Worm (Caenorhabditis elegans) whole organism, young adult: ENCODE measurements around the gene catp-2.

Experiments
- B0035.1 ChIP-seq: sonication (generic microtip); optimal IDR thresholded peaks from 2 replicates; lab custom pipeline; 2016; ENCODE audit warnings: missing genetic modification characterization, mild to moderate bottlenecking, missing compliant biosample characterization, missing genotype, missing genetic modification reagents
- B0336.3 ChIP-seq: fragments of 200-800 bp; sonication (Bioruptor generic); IDR thresholded peaks from 2 replicates; pipeline ENCODE4 v1.3.6; 2022; ENCODE audit warnings: missing genetic modification characterization, missing compliant biosample characterization
- D2030.7 ChIP-seq: fragments of 200-800 bp; sonication (Bioruptor generic); IDR thresholded peaks from 2 replicates; pipeline ENCODE4 v1.3.6; 2022; ENCODE audit warnings: missing genetic modification reagents, missing genetic modification characterization, missing compliant biosample characterization
- F49E8.2 ChIP-seq: sonication (generic microtip); optimal IDR thresholded peaks from 3 replicates; lab custom pipeline; 2017; ENCODE audit warnings: missing genetic modification characterization, mild to moderate bottlenecking, missing compliant biosample characterization, antibody characterized with exemption, moderate library complexity; ENCODE audit not compliant: insufficient read depth
- F55B11.4 ChIP-seq: sonication (generic microtip); optimal IDR thresholded peaks from 2 replicates; lab custom pipeline; 2016; ENCODE audit warnings: missing compliant biosample characterization, missing genetic modification characterization, borderline replicate concordance; ENCODE audit not compliant: insufficient read depth
- F57C9.4 ChIP-seq: sonication (generic microtip); optimal IDR thresholded peaks from 2 replicates; lab custom pipeline; 2017; ENCODE audit warnings: mild to moderate bottlenecking, missing genetic modification characterization, missing compliant biosample characterization
- K11D2.4 ChIP-seq: fragments of 200-800 bp; sonication (Bioruptor generic); IDR thresholded peaks from 2 replicates; pipeline ENCODE4 v1.3.6; 2022; ENCODE audit warnings: missing genetic modification reagents, missing genetic modification characterization, missing compliant biosample characterization
- T07F8.4 ChIP-seq: sonication (generic microtip); optimal IDR thresholded peaks from 2 replicates; lab custom pipeline; 2016; ENCODE audit warnings: mild to moderate bottlenecking, missing genetic modification characterization, moderate library complexity, missing compliant biosample characterization
- Y95B8A.8 ChIP-seq: fragments of 200-800 bp; sonication (Bioruptor generic); IDR thresholded peaks from 2 replicates; pipeline ENCODE4 v1.3.6; 2022; ENCODE audit warnings: missing genetic modification reagents, missing genetic modification characterization, missing compliant biosample characterization
- akir-1 ChIP-seq: fragments of 200-800 bp; sonication (Bioruptor generic); optimal IDR thresholded peaks from 2 replicates; lab custom pipeline; 2018; ENCODE audit warnings: mild to moderate bottlenecking, missing genetic modification characterization, moderate library complexity, missing compliant biosample characterization
- bed-2 ChIP-seq: fragments of 200-800 bp; sonication (Bioruptor generic); IDR thresholded peaks from 2 replicates; pipeline ENCODE4 v1.3.6; 2022; ENCODE audit warnings: missing genetic modification reagents, missing genetic modification characterization, missing compliant biosample characterization
- ceh-27 ChIP-seq: fragments of 200-800 bp; sonication (Bioruptor generic); optimal IDR thresholded peaks from 2 replicates; lab custom pipeline; 2018; ENCODE audit warnings: mild to moderate bottlenecking, missing genetic modification characterization, moderate library complexity, missing compliant biosample characterization
- ceh-40 ChIP-seq: fragments of 200-800 bp; sonication (Bioruptor generic); IDR thresholded peaks from 2 replicates; pipeline ENCODE4 v1.3.6; 2022; ENCODE audit warnings: missing genetic modification characterization, missing compliant biosample characterization
- ceh-58 ChIP-seq: fragments of 200-800 bp; sonication (Bioruptor generic); IDR thresholded peaks from 2 replicates; pipeline ENCODE4 v1.3.6; 2022; ENCODE audit warnings: missing genetic modification characterization, missing compliant biosample characterization
- efl-1 ChIP-seq: fragments of 150-350 bp; optimal IDR thresholded peaks from 2 replicates; lab custom pipeline; 2014; ENCODE audit warnings: missing biosample characterization, missing genetic modification reagents, missing genetic modification characterization
- gei-17 ChIP-seq: fragments of 200-800 bp; sonication (Bioruptor generic); optimal IDR thresholded peaks from 2 replicates; lab custom pipeline; 2018; ENCODE audit warnings: mild to moderate bottlenecking, missing genetic modification characterization, missing compliant biosample characterization
- him-1 ChIP-seq: sonication (generic microtip); optimal IDR thresholded peaks from 2 replicates; lab custom pipeline; 2016; ENCODE audit warnings: missing genotype, missing genetic modification reagents, missing genetic modification characterization, missing compliant biosample characterization
- hrde-1 ChIP-seq: sonication (generic microtip); optimal IDR thresholded peaks from 2 replicates; lab custom pipeline; 2016; ENCODE audit warnings: missing genetic modification characterization, mild to moderate bottlenecking, missing compliant biosample characterization, moderate library complexity, missing genotype, missing genetic modification reagents, borderline replicate concordance
- lag-1 ChIP-seq: fragments of 200-800 bp; sonication (Bioruptor generic); IDR thresholded peaks from 2 replicates; pipeline ENCODE4 v1.3.6; 2022; ENCODE audit warnings: missing genetic modification reagents, missing genetic modification characterization, missing compliant biosample characterization
- let-526 ChIP-seq: fragments of 200-800 bp; sonication (Bioruptor generic); IDR thresholded peaks from 2 replicates; pipeline ENCODE4 v1.3.6; 2022; ENCODE audit warnings: missing genetic modification reagents, missing genetic modification characterization, missing compliant biosample characterization
- let-607 ChIP-seq, 2 experiments: fragments of 200-800 bp in 1 of 2; sonication (Bioruptor generic) in 1 of 2; sonication (generic microtip) in 1 of 2; optimal IDR thresholded peaks; 2 replicates each; lab custom pipeline; 2016 to 2018; ENCODE audit warnings: mild to moderate bottlenecking in 2 of 2, missing compliant biosample characterization in 2 of 2, missing genetic modification characterization in 2 of 2, moderate library complexity in 2 of 2, missing genotype in 1 of 2
- lin-54 ChIP-seq: fragments of 200-800 bp; sonication (Bioruptor generic); optimal IDR thresholded peaks from 2 replicates; lab custom pipeline; 2018; ENCODE audit warnings: mild to moderate bottlenecking, missing genetic modification characterization, missing compliant biosample characterization
- lsl-1 ChIP-seq: fragments of 200-800 bp; sonication (Bioruptor generic); optimal IDR thresholded peaks from 2 replicates; lab custom pipeline; 2018; ENCODE audit warnings: mild to moderate bottlenecking, missing genetic modification characterization, moderate library complexity, missing compliant biosample characterization
- lsy-27 ChIP-seq: sonication (generic microtip); optimal IDR thresholded peaks from 2 replicates; lab custom pipeline; 2017; ENCODE audit warnings: missing genetic modification characterization, mild to moderate bottlenecking, missing compliant biosample characterization, antibody characterized with exemption, missing genotype, borderline replicate concordance; ENCODE audit not compliant: insufficient read depth
- mcd-1 ChIP-seq: fragments of 200-800 bp; sonication (Bioruptor generic); IDR thresholded peaks from 2 replicates; pipeline ENCODE4 v1.3.6; 2022; ENCODE audit warnings: missing genetic modification reagents, missing genetic modification characterization, missing compliant biosample characterization
- mel-28 ChIP-seq: sonication (generic microtip); optimal IDR thresholded peaks from 2 replicates; lab custom pipeline; 2016; ENCODE audit warnings: borderline replicate concordance, mild to moderate bottlenecking, missing genetic modification characterization, missing compliant biosample characterization
- nfya-1 ChIP-seq: sonication (generic microtip); optimal IDR thresholded peaks from 2 replicates; lab custom pipeline; 2017; ENCODE audit warnings: antibody characterized with exemption, missing compliant biosample characterization, missing genetic modification characterization, borderline replicate concordance; ENCODE audit not compliant: insufficient read depth
- nfyb-1 ChIP-seq: fragments of 200-800 bp; sonication (Bioruptor generic); IDR thresholded peaks from 2 replicates; pipeline ENCODE4 v1.3.6; 2022; ENCODE audit warnings: missing genetic modification reagents, missing genetic modification characterization, missing compliant biosample characterization
- nhr-120 ChIP-seq: fragments of 200-800 bp; sonication (Bioruptor generic); IDR thresholded peaks from 2 replicates; pipeline ENCODE4 v1.3.6; 2022; ENCODE audit warnings: missing genetic modification characterization, missing compliant biosample characterization
- nhr-80 ChIP-seq: sonication (generic microtip); optimal IDR thresholded peaks from 2 replicates; lab custom pipeline; 2016; ENCODE audit warnings: missing genetic modification characterization, missing compliant biosample characterization
- rec-8 ChIP-seq, 2 experiments: sonication (generic microtip); optimal IDR thresholded peaks; 2 replicates each; lab custom pipeline; 2016; ENCODE audit warnings: mild to moderate bottlenecking in 2 of 2, missing genetic modification characterization in 2 of 2, missing genetic modification reagents in 2 of 2, missing genotype in 2 of 2, missing biosample characterization in 1 of 2, missing compliant biosample characterization in 1 of 2, moderate library complexity in 1 of 2
- snpc-1.3 ChIP-seq: sonication (generic microtip); optimal IDR thresholded peaks from 2 replicates; lab custom pipeline; 2017; ENCODE audit warnings: missing genetic modification characterization, mild to moderate bottlenecking, missing compliant biosample characterization, antibody characterized with exemption, moderate library complexity, missing genotype, missing genetic modification reagents; ENCODE audit not compliant: insufficient read depth
- snpc-3.4 ChIP-seq: sonication (generic microtip); optimal IDR thresholded peaks from 2 replicates; lab custom pipeline; 2017; ENCODE audit warnings: missing genetic modification characterization, mild to moderate bottlenecking, missing compliant biosample characterization, antibody characterized with exemption, moderate library complexity, missing genotype, missing genetic modification reagents
- tbp1 ChIP-seq: fragments of 200-800 bp; sonication (Bioruptor generic); optimal IDR thresholded peaks from 2 replicates; lab custom pipeline; 2018; ENCODE audit warnings: mild to moderate bottlenecking, missing genetic modification characterization, missing compliant biosample characterization
- unc-62 ChIP-seq: fragments of 150-350 bp; optimal IDR thresholded peaks from 2 replicates; lab custom pipeline; 2014; ENCODE audit warnings: missing biosample characterization, missing genetic modification reagents, missing genetic modification characterization
- xnd-1 ChIP-seq: sonication (generic microtip); optimal IDR thresholded peaks from 2 replicates; lab custom pipeline; 2016; ENCODE audit warnings: missing genotype, missing genetic modification reagents, missing genetic modification characterization, missing compliant biosample characterization
- ztf-3 ChIP-seq: fragments of 200-800 bp; sonication (Bioruptor generic); optimal IDR thresholded peaks from 2 replicates; lab custom pipeline; 2018; ENCODE audit warnings: mild to moderate bottlenecking, missing genetic modification characterization, missing compliant biosample characterization

Gene catp-2

DNA sequence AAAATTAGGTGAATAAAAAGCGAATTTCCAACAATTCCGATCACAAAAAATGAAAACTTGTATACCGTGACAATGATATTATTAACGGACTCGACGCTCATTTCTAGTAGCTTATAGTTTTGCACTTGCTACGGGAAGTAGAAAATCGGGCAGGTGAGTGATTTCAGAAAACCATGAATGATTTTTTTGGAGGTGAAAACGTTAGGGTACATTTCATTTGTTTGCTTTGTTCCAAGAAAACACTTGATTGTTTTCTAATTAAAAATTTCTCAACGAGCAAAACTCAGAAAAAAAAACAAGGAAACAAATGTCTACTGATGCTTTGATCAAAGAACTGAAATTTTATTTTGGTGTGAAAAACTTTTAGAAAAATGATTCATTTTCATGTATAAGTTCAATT lies 46.4 kb downstream of the catp-2 start, which contains the start of gene srsx-12 (continued):
- no peak for TF ChIP-seq F55B11.4
- no peak for TF ChIP-seq B0336.3 (GFP tag; lab: Robert Waterston, UW)

DNA sequence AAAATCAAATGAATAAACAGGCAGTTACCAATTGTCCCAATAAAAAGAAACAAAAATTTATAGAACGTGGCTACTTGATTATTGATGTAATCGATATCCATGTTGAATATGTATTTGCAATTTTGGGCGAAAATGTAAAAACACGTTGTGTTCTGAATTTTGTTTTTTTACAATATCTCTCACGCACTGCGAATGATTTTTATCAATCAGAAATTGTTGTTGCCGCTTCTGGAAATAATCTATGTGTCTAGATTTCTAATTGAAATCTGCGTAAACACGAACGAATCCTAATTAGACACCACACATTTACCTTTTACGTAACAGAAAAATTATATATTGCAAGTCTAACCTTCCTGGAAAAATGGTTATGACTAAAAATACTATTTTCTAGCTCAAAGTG lies 48.6 kb downstream of the catp-2 start, which contains the start of gene srsx-13:
TSS of gene srsx-13 (minus strand) at position 101 of the 400 bp plus-strand sequence.
- TF ChIP-seq lag-1 (no peak), hrde-1 (no peak), unc-62 (GFP tag; lab: Kevin White, UChicago) (no peak), nfya-1 (no peak), mcd-1 (GFP tag; lab: Robert Waterston, UW) (no peak), mel-28 (tag; lab: Kevin White, UChicago) (no peak), let-607 (tag; optimal IDR thresholded peaks at IDR 0.05; lab: Kevin White, UChicago) (no peak), tbp1 (GFP tag; lab: Kevin White, UChicago) (no peak), lsl-1 (GFP tag; lab: Kevin White, UChicago) (no peak), K11D2.4 (GFP tag; lab: Robert Waterston, UW) (no peak), ztf-3 (no peak), D2030.7 (GFP tag; lab: Robert Waterston, UW) (no peak), rec-8 (tag; optimal IDR thresholded peaks at IDR 0.05; lab: Kevin White, UChicago) (no peak), lsy-27 (tag; lab: Kevin White, UChicago) (no peak), akir-1 (GFP tag; lab: Kevin White, UChicago) (no peak), nhr-120 (GFP tag; lab: Robert Waterston, UW) (no peak), B0336.3 (GFP tag; lab: Robert Waterston, UW) (no peak), let-526 (no peak), ceh-58 (no peak), him-1 (tag; lab: Kevin White, UChicago) (no peak)

DNA sequence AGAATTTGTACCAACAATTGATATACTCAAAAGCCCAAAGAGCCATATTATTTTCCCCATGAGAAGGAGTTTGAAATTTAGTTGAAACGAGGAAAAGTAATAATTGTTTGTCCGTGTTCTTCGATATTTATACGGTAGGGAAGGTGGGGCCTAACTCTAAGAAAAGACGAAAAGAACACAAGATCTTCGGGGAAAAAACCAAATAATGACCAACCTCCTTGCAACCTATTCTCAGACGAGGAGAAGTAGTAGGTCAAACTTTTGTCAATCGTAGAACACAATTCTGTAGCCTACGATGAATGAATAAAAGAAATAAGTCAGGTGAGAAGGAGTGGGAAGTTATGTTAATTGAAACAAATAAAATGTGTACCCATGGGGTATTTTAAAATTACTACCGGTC lies 52.6 kb downstream of the catp-2 start, which contains the start of gene ncx-8:
TSS of gene ncx-8 (minus strand) at position 101 of the 400 bp plus-strand sequence.
- TF ChIP-seq F57C9.4 (tag; lab: Kevin White, UChicago) (no peak), gei-17 (GFP tag; lab: Kevin White, UChicago) (no peak), hrde-1 (no peak), snpc-3.4 (no peak), ceh-40 (GFP tag; lab: Robert Waterston, UW) (no peak), xnd-1 (tag; lab: Kevin White, UChicago) (no peak), lin-54 (no peak), F49E8.2 (tag; lab: Kevin White, UChicago) (no peak), Y95B8A.8 (GFP tag; lab: Robert Waterston, UW) (no peak), bed-2 (GFP tag; lab: Robert Waterston, UW) (no peak), B0035.1 (tag; lab: Kevin White, UChicago) (no peak), ceh-27 (GFP tag; lab: Kevin White, UChicago) (no peak), nhr-80 (tag; lab: Kevin White, UChicago) (no peak), snpc-1.3 (tag; lab: Kevin White, UChicago) (no peak), T07F8.4 (tag; lab: Kevin White, UChicago) (no peak), efl-1 (GFP tag; lab: Kevin White, UChicago) (no peak), nfyb-1 (GFP tag; lab: Robert Waterston, UW) (no peak)
